Worm (Caenorhabditis elegans): Measurements from ENCODE around the gene nduv-2.

nduv-2 gene

ce11 chrV:13657291-13657690 lies 31.9 kb upstream of the nduv-2 start (continued):
- TF ChIP-seq nfyb-1 (GFP tag; IDR thresholded peaks at IDR 0.05) (peak; percentile 55; the same call in 1 of the 2 replicates), Y53G8AR.9 (GFP tag; conservative IDR thresholded peaks at IDR 0.05) (no peak), ceh-27 (GFP tag; optimal IDR thresholded peaks at IDR 0.05) (no peak), ztf-25 (GFP tag; IDR thresholded peaks at IDR 0.05) (no peak), egl-18 (GFP tag; IDR thresholded peaks at IDR 0.05) (no peak), ztf-3 (GFP tag; optimal IDR thresholded peaks at IDR 0.05) (no peak), hlh-12 (tag; optimal IDR thresholded peaks at IDR 0.05) (no peak), mel-28 (tag; optimal IDR thresholded peaks at IDR 0.05; ENCODE audit: borderline replicate concordance) (no peak), mxl-1 (tag; optimal IDR thresholded peaks at IDR 0.05) (no peak), lin-54 (GFP tag; optimal IDR thresholded peaks at IDR 0.05) (peak; percentile 44), cebp-1 (GFP tag; IDR thresholded peaks at IDR 0.05) (peak; percentile 8; the same call in 1 of the 2 replicates), cebp-1 (tag; optimal IDR thresholded peaks at IDR 0.05) (peak; percentile 71), ceh-40 (GFP tag; IDR thresholded peaks at IDR 0.05) (no peak), fkh-3 (tag; optimal IDR thresholded peaks at IDR 0.05) (no peak), snpc-1.3 (tag; optimal IDR thresholded peaks at IDR 0.05; ENCODE audit: insufficient read depth) (no peak), B0336.3 (GFP tag; IDR thresholded peaks at IDR 0.05) (peak; percentile 29; the same call in 1 of the 2 replicates), cebp-2 (GFP tag; IDR thresholded peaks at IDR 0.05) (no peak), sdz-38 (tag; optimal IDR thresholded peaks at IDR 0.05) (no peak), dpl-1 (GFP tag; optimal IDR thresholded peaks at IDR 0.05) (no peak), die-1 (tag; optimal IDR thresholded peaks at IDR 0.05) (no peak), Y67H2A.10 (GFP tag; conservative IDR thresholded peaks at IDR 0.05) (no peak), lin-26 (GFP tag; IDR thresholded peaks at IDR 0.05) (peak; percentile 40), ceh-100 (GFP tag; IDR thresholded peaks at IDR 0.05) (no peak), atf-7 (tag; optimal IDR thresholded peaks at IDR 0.05) (peak; percentile 62), K12H6.12 (tag; optimal IDR thresholded peaks at IDR 0.05) (no peak), F49E8.2 (tag; optimal IDR thresholded peaks at IDR 0.05; ENCODE audit: insufficient read depth) (no peak), aptf-2 (GFP tag; conservative IDR thresholded peaks at IDR 0.05) (no peak), gei-17 (GFP tag; optimal IDR thresholded peaks at IDR 0.05) (peak; percentile 5), tlf-1 (GFP tag; optimal IDR thresholded peaks at IDR 0.05) (peak; percentile 64), lag-1 (GFP tag; IDR thresholded peaks at IDR 0.05) (peak; percentile 70; the same call in 1 of the 2 replicates), him-1 (tag; optimal IDR thresholded peaks at IDR 0.05) (no peak), T26A5.8 (tag; optimal IDR thresholded peaks at IDR 0.05) (no peak), ekl-4 (GFP tag; IDR thresholded peaks at IDR 0.05) (no peak; the same call in 1 of the 2 replicates), tbp1 (GFP tag; optimal IDR thresholded peaks at IDR 0.05) (peak; percentile 49), lsy-27 (tag; optimal IDR thresholded peaks at IDR 0.05; ENCODE audit: borderline replicate concordance, insufficient read depth) (no peak), D2030.7 (GFP tag; IDR thresholded peaks at IDR 0.05) (no peak), madf-6 (GFP tag; IDR thresholded peaks at IDR 0.05) (0 out of 2 replicates have a peak, but pooled peaks have one; percentile 16), F23B12.7 (tag; optimal IDR thresholded peaks at IDR 0.05; ENCODE audit: insufficient read depth) (peak; percentile 51), F57C9.4 (tag; optimal IDR thresholded peaks at IDR 0.05) (no peak), ama-1 (optimal IDR thresholded peaks at IDR 0.05) (no peak), ama-1 (GFP tag; optimal IDR thresholded peaks at IDR 0.05) (no peak), bed-1 (GFP tag; IDR thresholded peaks at IDR 0.05) (no peak), repo-1 (tag; optimal IDR thresholded peaks at IDR 0.05) (no peak), nhr-27 (tag; optimal IDR thresholded peaks at IDR 0.05) (no peak), attf-5 (GFP tag; optimal IDR thresholded peaks at IDR 0.05) (no peak), rcor-1 (GFP tag; IDR thresholded peaks at IDR 0.05) (peak; percentile 14; the same call in 1 of the 2 replicates), snpc-4 (GFP tag; optimal IDR thresholded peaks at IDR 0.05) (no peak), snpc-4 (tag; optimal IDR thresholded peaks at IDR 0.05) (peak in 1 of 4 experiments; percentile 20), lin-40 (tag; optimal IDR thresholded peaks at IDR 0.05) (peak; percentile 44), madf-10 (tag; optimal IDR thresholded peaks at IDR 0.05) (peak; percentile 57)

Measured in whole organism, young adult.